Fruit fly (Drosophila melanogaster): Measurements from ENCODE around the gene Bx42.

Gene Bx42

DNA sequence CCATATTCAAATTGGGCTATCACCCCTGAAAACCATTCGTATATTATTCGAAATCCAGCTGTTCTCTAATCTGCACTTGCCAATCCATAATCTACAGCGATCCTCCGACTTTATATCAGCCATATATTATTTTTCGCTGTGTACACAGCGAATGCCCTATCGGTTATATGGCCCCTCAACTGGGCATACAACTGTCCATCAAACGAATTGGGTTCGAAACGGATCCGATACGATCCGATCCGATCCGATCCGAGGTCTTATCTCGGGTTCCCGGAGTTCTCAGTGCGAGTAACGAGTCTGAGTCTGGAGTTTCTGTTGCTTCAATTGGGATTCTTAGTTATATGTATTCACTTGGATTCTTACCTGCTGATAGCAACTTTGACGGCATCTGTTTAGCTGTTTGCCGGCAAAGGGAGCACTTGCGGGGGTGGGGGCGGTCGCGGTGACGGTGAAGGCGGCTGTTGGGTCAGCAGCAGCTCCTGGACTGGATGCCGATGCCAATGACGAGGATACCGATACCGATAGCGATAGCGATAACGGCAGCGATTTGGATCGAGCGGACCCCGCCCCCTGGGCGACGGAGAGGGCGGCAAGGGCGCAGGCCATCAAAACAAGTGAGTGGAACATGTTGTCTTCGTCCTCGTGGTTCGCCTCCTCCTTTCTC, 27.3 kb upstream of the Bx42 start:
- TF ChIP-seq Hr83 (GFP tag; optimal IDR thresholded peaks at IDR 0.05; ENCODE audit: poor library complexity, severe bottlenecking) = no peak
- no peak for TF ChIP-seq CG32264 (GFP tag; optimal IDR thresholded peaks at IDR 0.05)
- TF ChIP-seq lola (GFP tag; optimal IDR thresholded peaks at IDR 0.05) = no peak
- no peak for TF ChIP-seq dmrt93B (GFP tag; optimal IDR thresholded peaks at IDR 0.05)
- TF ChIP-seq N (GFP tag; optimal IDR thresholded peaks at IDR 0.05) = no peak

DNA sequence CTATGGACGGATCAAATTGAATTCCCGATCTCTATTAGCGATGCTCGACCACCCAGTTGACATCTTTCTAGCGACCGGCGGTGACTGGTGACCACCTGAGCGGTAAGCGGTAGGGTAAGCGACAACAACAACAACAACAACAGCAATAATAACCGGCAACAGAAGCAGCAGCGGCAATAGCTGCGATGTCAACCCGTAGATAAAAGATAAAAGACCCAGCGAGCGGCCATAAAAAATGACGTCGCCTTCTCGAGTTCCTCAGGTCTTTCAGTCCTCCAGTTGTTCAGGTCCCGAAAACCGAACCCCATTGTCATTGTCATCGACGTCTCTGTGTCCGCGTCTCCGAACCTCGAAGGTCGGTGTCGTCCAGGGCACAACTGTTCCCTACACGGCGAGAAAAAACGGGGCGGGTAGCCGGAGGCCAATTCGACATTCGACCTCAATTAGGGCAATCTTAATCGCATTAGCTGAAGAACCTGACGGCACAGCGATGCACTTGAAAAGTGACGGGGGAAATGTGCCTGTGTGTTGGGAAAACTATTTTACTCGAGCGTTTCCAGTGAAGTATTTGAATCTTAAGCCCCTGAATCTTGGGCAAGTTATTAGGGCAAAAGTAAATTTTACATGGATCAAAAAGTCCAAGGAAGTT, 26.3 kb upstream of the Bx42 start:
- no peak for TF ChIP-seq OdsH (GFP tag; optimal IDR thresholded peaks at IDR 0.05)
- TF ChIP-seq h (GFP tag; optimal IDR thresholded peaks at IDR 0.05) = no peak
- TF ChIP-seq ey (GFP tag; optimal IDR thresholded peaks at IDR 0.05) = no peak
- TF ChIP-seq CG32264 (GFP tag; optimal IDR thresholded peaks at IDR 0.05) = no peak
- TF ChIP-seq Rel (GFP tag; optimal IDR thresholded peaks at IDR 0.05) = no peak
- TF ChIP-seq Rel (tag; optimal IDR thresholded peaks at IDR 0.05) = no peak
- TF ChIP-seq GATAd (GFP tag; optimal IDR thresholded peaks at IDR 0.05) = no peak
- TF ChIP-seq sv (GFP tag; optimal IDR thresholded peaks at IDR 0.05) = no peak
- no peak for TF ChIP-seq Myc (optimal IDR thresholded peaks at IDR 0.05)
- TF ChIP-seq Dfd (GFP tag; optimal IDR thresholded peaks at IDR 0.05) = no peak
- no peak for TF ChIP-seq Mio (GFP tag; optimal IDR thresholded peaks at IDR 0.05)
- TF ChIP-seq Jra (GFP tag; optimal IDR thresholded peaks at IDR 0.05) = no peak
- TF ChIP-seq Sp1 (GFP tag; optimal IDR thresholded peaks at IDR 0.05) = no peak

DNA sequence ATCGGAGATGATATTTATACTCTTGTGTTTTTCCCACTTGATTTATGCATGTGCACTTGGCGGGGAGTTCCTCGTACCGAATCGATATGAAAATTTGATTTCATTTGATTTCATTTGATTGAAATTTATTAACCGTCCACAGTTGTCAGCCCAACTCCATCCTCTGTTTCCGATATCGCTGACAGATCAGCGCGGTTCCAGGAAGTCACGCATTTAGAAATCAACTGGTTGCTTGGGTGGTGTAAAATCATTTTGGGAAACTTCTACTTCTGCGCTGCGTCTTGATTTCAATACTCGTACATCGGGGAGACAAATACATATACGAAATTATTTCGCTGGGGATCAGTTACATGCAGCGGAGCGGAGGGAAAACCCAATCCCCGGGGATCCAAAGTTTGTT, 25.1 kb upstream of the Bx42 start:
- TF ChIP-seq N (GFP tag; optimal IDR thresholded peaks at IDR 0.05) (no peak), lola (GFP tag; optimal IDR thresholded peaks at IDR 0.05) (no peak), Myc (optimal IDR thresholded peaks at IDR 0.05) (no peak), dsf (GFP tag; optimal IDR thresholded peaks at IDR 0.05; ENCODE audit: borderline replicate concordance) (no peak), rgr (GFP tag; optimal IDR thresholded peaks at IDR 0.05) (no peak), Abd-B (GFP tag; optimal IDR thresholded peaks at IDR 0.05) (no peak), CG9705 (GFP tag; optimal IDR thresholded peaks at IDR 0.05) (no peak), Sp1 (GFP tag; optimal IDR thresholded peaks at IDR 0.05) (no peak), CrebA (GFP tag; optimal IDR thresholded peaks at IDR 0.05; ENCODE audit: borderline replicate concordance) (no peak), CG32264 (GFP tag; optimal IDR thresholded peaks at IDR 0.05) (no peak), fru (GFP tag; optimal IDR thresholded peaks at IDR 0.05) (no peak), usp (GFP tag; optimal IDR thresholded peaks at IDR 0.05) (no peak), h (GFP tag; optimal IDR thresholded peaks at IDR 0.05) (no peak)

DNA sequence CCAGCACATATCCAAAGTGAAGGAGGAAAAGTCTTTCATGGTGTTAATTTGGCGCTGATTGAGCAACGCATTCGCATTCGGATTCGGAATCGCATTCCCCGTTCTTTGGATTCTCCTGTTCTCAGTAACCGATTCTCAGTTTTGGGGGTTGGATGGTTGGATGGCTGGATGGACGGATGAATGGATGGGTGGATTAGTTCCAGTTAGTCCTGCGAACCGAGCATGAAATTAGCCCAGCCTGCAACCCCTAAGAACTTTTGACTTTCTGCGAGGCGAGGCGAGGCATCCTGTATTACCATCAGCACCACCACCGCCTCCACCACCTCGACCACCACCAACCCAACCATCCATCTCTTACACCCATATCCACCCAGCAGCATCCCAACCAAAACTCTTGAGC, 23.8 kb upstream of the Bx42 start:
- TF ChIP-seq br (GFP tag; optimal IDR thresholded peaks at IDR 0.05) (no peak), brk (GFP tag; optimal IDR thresholded peaks at IDR 0.05) (no peak)

DNA sequence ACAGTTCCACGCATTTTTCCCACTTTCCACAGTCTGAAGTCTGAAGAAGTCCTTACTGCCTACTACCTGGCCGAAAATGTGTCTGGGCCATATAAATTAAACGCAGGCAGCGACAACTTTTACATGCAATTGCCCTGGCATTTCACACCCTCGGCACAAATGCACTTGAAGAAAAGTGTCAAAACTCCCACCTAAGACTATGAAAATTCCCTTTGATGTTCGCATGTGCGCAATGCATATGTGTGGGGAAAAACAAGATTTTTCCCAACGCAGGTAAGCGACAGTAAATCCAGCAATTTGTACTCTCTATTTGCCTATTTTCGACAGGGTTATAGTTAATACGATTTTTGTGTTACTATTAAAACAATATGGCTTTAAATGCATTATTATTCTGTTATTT, 23.0 kb upstream of the Bx42 start:
- no peak for TF ChIP-seq dmrt93B (GFP tag; optimal IDR thresholded peaks at IDR 0.05)
- no peak for TF ChIP-seq psq (GFP tag; optimal IDR thresholded peaks at IDR 0.05)
- TF ChIP-seq pan (optimal IDR thresholded peaks at IDR 0.05) = no peak
- no peak for TF ChIP-seq sv (GFP tag; optimal IDR thresholded peaks at IDR 0.05)
- TF ChIP-seq Mio (GFP tag; optimal IDR thresholded peaks at IDR 0.05) = no peak
- no peak for TF ChIP-seq foxo (GFP tag; optimal IDR thresholded peaks at IDR 0.05)
- TF ChIP-seq HLH106 (tag; optimal IDR thresholded peaks at IDR 0.05) = no peak
- no peak for TF ChIP-seq Myc (optimal IDR thresholded peaks at IDR 0.05)
- TF ChIP-seq CrebA (GFP tag; optimal IDR thresholded peaks at IDR 0.05; ENCODE audit: borderline replicate concordance) = no peak
- no peak for TF ChIP-seq CG9705 (GFP tag; optimal IDR thresholded peaks at IDR 0.05)
- TF ChIP-seq Hnf4 (GFP tag; optimal IDR thresholded peaks at IDR 0.05) = no peak

DNA sequence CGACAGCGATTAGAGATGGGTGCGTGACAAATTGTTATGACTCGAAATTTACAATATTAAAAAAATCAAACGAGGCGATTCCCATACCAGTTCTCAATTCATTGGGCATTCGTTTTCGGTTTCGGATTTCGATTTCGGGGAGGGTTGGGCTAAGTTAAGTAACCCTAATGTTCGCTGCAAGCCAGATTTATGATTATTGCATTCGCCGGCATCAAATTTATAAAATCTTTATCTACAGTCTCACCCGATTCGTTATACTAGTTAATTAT, 21.5 kb upstream of the Bx42 start:
- no peak for TF ChIP-seq pan (optimal IDR thresholded peaks at IDR 0.05)
- TF ChIP-seq fru (GFP tag; optimal IDR thresholded peaks at IDR 0.05) = no peak
- no peak for TF ChIP-seq sage (GFP tag; optimal IDR thresholded peaks at IDR 0.05)
- TF ChIP-seq ey (GFP tag; optimal IDR thresholded peaks at IDR 0.05) = no peak
- no peak for TF ChIP-seq tai (GFP tag; optimal IDR thresholded peaks at IDR 0.05)
- TF ChIP-seq rgr (GFP tag; optimal IDR thresholded peaks at IDR 0.05) = no peak
- TF ChIP-seq br (GFP tag; optimal IDR thresholded peaks at IDR 0.05) = no peak
- no peak for TF ChIP-seq Hr83 (GFP tag; optimal IDR thresholded peaks at IDR 0.05; ENCODE audit: poor library complexity, severe bottlenecking)
- TF ChIP-seq CG9705 (GFP tag; optimal IDR thresholded peaks at IDR 0.05) = no peak
- no peak for TF ChIP-seq sv (GFP tag; optimal IDR thresholded peaks at IDR 0.05)
- TF ChIP-seq jim (GFP tag; optimal IDR thresholded peaks at IDR 0.05) = no peak
- no peak for TF ChIP-seq CrebA (GFP tag; optimal IDR thresholded peaks at IDR 0.05; ENCODE audit: borderline replicate concordance)
- TF ChIP-seq N (GFP tag; optimal IDR thresholded peaks at IDR 0.05) = no peak

Data from whole organism, wandering third instar larva.